Worm (Caenorhabditis elegans) whole organism, L4 larva: ENCODE data around the gene fos-1.
A peak's percentile ranks its signal among the peaks of the same experiment; 100 is the strongest.

ENCODE experiments used
- D1046.2 ChIP-seq: fragments of 200-800 bp; sonication (Bioruptor generic); IDR thresholded peaks from 2 replicates; pipeline ENCODE4 v1.3.6; 2022; ENCODE audit warnings: missing genetic modification characterization, missing compliant biosample characterization
- F10B5.3 ChIP-seq: sonication (generic microtip); optimal IDR thresholded peaks from 2 replicates; lab custom pipeline; 2016; ENCODE audit warnings: mild to moderate bottlenecking, missing genetic modification characterization, missing compliant biosample characterization
- F37D6.2 ChIP-seq: sonication (generic microtip); optimal IDR thresholded peaks from 2 replicates; lab custom pipeline; 2016; ENCODE audit warnings: mild to moderate bottlenecking, missing genetic modification characterization, missing compliant biosample characterization
- F44E2.7 ChIP-seq: fragments of 200-800 bp; sonication (Bioruptor generic); IDR thresholded peaks from 2 replicates; pipeline ENCODE4 v2.1.2; 2022; ENCODE audit warnings: missing genetic modification characterization, missing compliant biosample characterization
- R02D3.7 ChIP-seq: fragments of 150-350 bp; sonication (generic microtip); optimal IDR thresholded peaks from 3 replicates; lab custom pipeline; 2014; ENCODE audit warnings: missing biosample characterization, missing genetic modification characterization
- T20F7.1 ChIP-seq: fragments of 200-800 bp; sonication (Bioruptor generic); optimal IDR thresholded peaks from 2 replicates; lab custom pipeline; 2018; ENCODE audit warnings: mild to moderate bottlenecking, missing genetic modification characterization, missing compliant biosample characterization
- Y5F2A.4 ChIP-seq: fragments of 200-800 bp; sonication (Bioruptor generic); optimal IDR thresholded peaks from 2 replicates; lab custom pipeline; 2018; ENCODE audit warnings: mild to moderate bottlenecking, missing genetic modification characterization, missing compliant biosample characterization
- Y75B8A.6 ChIP-seq: fragments of 200-800 bp; sonication (Bioruptor generic); IDR thresholded peaks from 2 replicates; pipeline ENCODE4 v1.3.6; 2022; ENCODE audit warnings: missing genetic modification reagents, missing genetic modification characterization, missing compliant biosample characterization
- ZK337.2 ChIP-seq: fragments of 200-800 bp; sonication (Bioruptor generic); IDR thresholded peaks from 2 replicates; pipeline ENCODE4 v1.3.6; 2022; ENCODE audit warnings: missing genetic modification reagents, missing genetic modification characterization, missing compliant biosample characterization
- aly-2 ChIP-seq: sonication (generic microtip); optimal IDR thresholded peaks from 2 replicates; lab custom pipeline; 2018; ENCODE audit warnings: missing biosample characterization, missing genetic modification characterization
- ama-1 ChIP-seq: fragments of 150-350 bp; optimal IDR thresholded peaks from 2 replicates; lab custom pipeline; 2014; ENCODE audit warnings: inconsistent platforms, mixed read lengths
- arid-1 ChIP-seq: fragments of 200-800 bp; sonication (Bioruptor generic); conservative IDR thresholded peaks from 2 replicates; pipeline ENCODE4 v1.3.6; 2022; ENCODE audit warnings: missing genetic modification reagents, missing genetic modification characterization, missing compliant biosample characterization
- attf-4 ChIP-seq: sonication (generic microtip); optimal IDR thresholded peaks from 3 replicates; lab custom pipeline; 2017; ENCODE audit warnings: missing biosample characterization, missing genetic modification characterization
- ceh-44 ChIP-seq: fragments of 200-800 bp; sonication (Bioruptor generic); IDR thresholded peaks from 2 replicates; pipeline ENCODE4 v1.3.6; 2022; ENCODE audit warnings: missing genetic modification reagents, missing genetic modification characterization, missing compliant biosample characterization
- ctbp-1 ChIP-seq: fragments of 200-800 bp; sonication (Bioruptor generic); IDR thresholded peaks from 2 replicates; pipeline ENCODE4 v1.3.6; 2022; ENCODE audit warnings: missing genetic modification reagents, missing genetic modification characterization, missing compliant biosample characterization
- daf-19 ChIP-seq: fragments of 200-800 bp; sonication (Bioruptor generic); conservative IDR thresholded peaks from 2 replicates; pipeline ENCODE4 v1.3.6; 2022; ENCODE audit warnings: missing genetic modification characterization, missing compliant biosample characterization
- daf-8 ChIP-seq: fragments of 200-800 bp; sonication (Bioruptor generic); IDR thresholded peaks from 2 replicates; pipeline ENCODE4 v1.3.6; 2022; ENCODE audit warnings: missing genetic modification characterization, missing compliant biosample characterization
- dmd-8 ChIP-seq: fragments of 200-800 bp; sonication (Bioruptor generic); IDR thresholded peaks from 2 replicates; pipeline ENCODE4 v1.3.6; 2022; ENCODE audit warnings: missing genetic modification characterization, missing compliant biosample characterization
- dmd-9 ChIP-seq: fragments of 200-800 bp; sonication (Bioruptor generic); IDR thresholded peaks from 2 replicates; pipeline ENCODE4 v1.3.6; 2022; ENCODE audit warnings: missing genetic modification reagents, missing genetic modification characterization, missing compliant biosample characterization
- dve-1 ChIP-seq: sonication (generic microtip); optimal IDR thresholded peaks from 2 replicates; lab custom pipeline; 2017; ENCODE audit warnings: antibody characterized with exemption, mild to moderate bottlenecking, missing genetic modification characterization, missing compliant biosample characterization; ENCODE audit not compliant: insufficient read depth
- fos-1 ChIP-seq: fragments of 150-350 bp; optimal IDR thresholded peaks from 2 replicates; lab custom pipeline; 2014; ENCODE audit warnings: missing biosample characterization, missing genetic modification characterization
- gei-8 ChIP-seq: fragments of 200-800 bp; sonication (Bioruptor generic); optimal IDR thresholded peaks from 2 replicates; lab custom pipeline; 2018; ENCODE audit warnings: mild to moderate bottlenecking, missing genetic modification characterization, missing compliant biosample characterization
- hmg-1.1 ChIP-seq: fragments of 200-800 bp; sonication (Bioruptor generic); IDR thresholded peaks from 2 replicates; pipeline ENCODE4 v1.3.6; 2022; ENCODE audit warnings: missing genetic modification reagents, missing genetic modification characterization, missing compliant biosample characterization
- lim-7 ChIP-seq: fragments of 200-800 bp; sonication (Bioruptor generic); IDR thresholded peaks from 2 replicates; pipeline ENCODE4 v1.3.6; 2022; ENCODE audit warnings: missing genetic modification characterization, missing compliant biosample characterization
- lin-1 ChIP-seq: fragments of 200-800 bp; sonication (Bioruptor generic); IDR thresholded peaks from 2 replicates; pipeline ENCODE4 v1.3.6; 2022; ENCODE audit warnings: missing genetic modification reagents, missing genetic modification characterization, missing compliant biosample characterization
- lin-15B ChIP-seq: fragments of 150-350 bp; sonication (generic microtip); optimal IDR thresholded peaks from 3 replicates; lab custom pipeline; 2014; ENCODE audit warnings: missing biosample characterization, missing genetic modification characterization
- lin-38 ChIP-seq: fragments of 200-800 bp; sonication (Bioruptor generic); IDR thresholded peaks from 2 replicates; pipeline ENCODE4 v1.3.6; 2022; ENCODE audit warnings: missing genetic modification reagents, missing genetic modification characterization, missing compliant biosample characterization
- lin-39 ChIP-seq: fragments of 150-350 bp; optimal IDR thresholded peaks from 2 replicates; lab custom pipeline; 2014; ENCODE audit warnings: missing biosample characterization, missing genetic modification reagents, missing genetic modification characterization
- lir-3 ChIP-seq: sonication (generic microtip); optimal IDR thresholded peaks from 2 replicates; lab custom pipeline; 2016; ENCODE audit warnings: mild to moderate bottlenecking, missing genetic modification characterization, missing compliant biosample characterization
- lsy-2 ChIP-seq, 2 experiments: fragments of 150-350 bp in 1 of 2; sonication (generic microtip) in 1 of 2; optimal IDR thresholded peaks; 2 replicates each; lab custom pipeline; 2014 to 2017; ENCODE audit warnings: missing biosample characterization in 2 of 2, missing genetic modification characterization in 2 of 2
- madf-5 ChIP-seq, 2 experiments: fragments of 200-800 bp; sonication (Bioruptor generic); IDR thresholded peaks; 2 replicates each; pipeline ENCODE4 v1.3.6; 2022; ENCODE audit warnings: missing compliant biosample characterization in 2 of 2, missing genetic modification characterization in 2 of 2
- madf-9 ChIP-seq: fragments of 200-800 bp; sonication (Bioruptor generic); conservative IDR thresholded peaks from 2 replicates; pipeline ENCODE4 v1.3.6; 2022; ENCODE audit warnings: missing genetic modification reagents, missing genetic modification characterization, missing compliant biosample characterization
- mdl-1 ChIP-seq, 2 experiments: fragments of 150-350 bp in 1 of 2; sonication (generic microtip) in 1 of 2; optimal IDR thresholded peaks; 2 replicates each; lab custom pipeline; 2014 to 2017; ENCODE audit warnings: missing biosample characterization in 2 of 2, missing genetic modification characterization in 2 of 2
- mes-2 ChIP-seq: sonication (generic microtip); optimal IDR thresholded peaks from 2 replicates; lab custom pipeline; 2016; ENCODE audit warnings: missing genotype, mild to moderate bottlenecking, missing genetic modification characterization, missing compliant biosample characterization; ENCODE audit not compliant: poor library complexity, severe bottlenecking
- nhr-25 ChIP-seq: sonication (generic microtip); optimal IDR thresholded peaks from 2 replicates; lab custom pipeline; 2017; ENCODE audit warnings: missing genetic modification characterization, mild to moderate bottlenecking, missing compliant biosample characterization, antibody characterized with exemption, moderate library complexity, borderline replicate concordance; ENCODE audit not compliant: insufficient read depth
- nhr-28 ChIP-seq: fragments of 150-350 bp; optimal IDR thresholded peaks from 2 replicates; lab custom pipeline; 2014; ENCODE audit warnings: missing biosample characterization, missing genetic modification characterization
- nhr-6 ChIP-seq: fragments of 150-350 bp; optimal IDR thresholded peaks from 2 replicates; lab custom pipeline; 2014; ENCODE audit warnings: missing biosample characterization, missing genetic modification characterization
- nhr-77 ChIP-seq: fragments of 150-350 bp; optimal IDR thresholded peaks from 2 replicates; lab custom pipeline; 2014; ENCODE audit warnings: missing biosample characterization, missing genetic modification characterization
- pha-4 ChIP-seq, 2 experiments: fragments of 150-350 bp in 1 of 2; fragments of 200-800 bp in 1 of 2; sonication (Bioruptor generic) in 1 of 2; IDR thresholded peaks in 1 of 2; optimal IDR thresholded peaks in 1 of 2; 2 replicates each; pipeline versions ENCODE4 v1.3.6 to Lab custom; 2014 to 2022; ENCODE audit warnings: missing genetic modification characterization in 2 of 2, missing genetic modification reagents in 2 of 2, missing biosample characterization in 1 of 2, missing compliant biosample characterization in 1 of 2
- pqm-1 ChIP-seq: sonication (generic microtip); optimal IDR thresholded peaks from 2 replicates; lab custom pipeline; 2017; ENCODE audit warnings: missing biosample characterization, missing genetic modification characterization
- sdz-12 ChIP-seq: fragments of 200-800 bp; sonication (Bioruptor generic); optimal IDR thresholded peaks from 2 replicates; lab custom pipeline; 2018; ENCODE audit warnings: mild to moderate bottlenecking, missing genetic modification characterization, missing compliant biosample characterization
- set-16 ChIP-seq: fragments of 200-800 bp; sonication (Bioruptor generic); IDR thresholded peaks from 2 replicates; pipeline ENCODE4 v1.3.6; 2022; ENCODE audit warnings: missing genetic modification reagents, missing genetic modification characterization, missing compliant biosample characterization
- snpc-1.2 ChIP-seq: fragments of 200-800 bp; sonication (Bioruptor generic); IDR thresholded peaks from 2 replicates; pipeline ENCODE4 v1.3.6; 2022; ENCODE audit warnings: missing genetic modification reagents, missing genetic modification characterization, missing compliant biosample characterization
- spr-1 ChIP-seq: sonication (generic microtip); optimal IDR thresholded peaks from 2 replicates; lab custom pipeline; 2016; ENCODE audit warnings: mild to moderate bottlenecking, missing genetic modification characterization, missing compliant biosample characterization
- spr-3 ChIP-seq: fragments of 200-800 bp; sonication (Bioruptor generic); optimal IDR thresholded peaks from 2 replicates; lab custom pipeline; 2018; ENCODE audit warnings: mild to moderate bottlenecking, missing genetic modification characterization, missing compliant biosample characterization
- tag-97 ChIP-seq: fragments of 200-800 bp; sonication (Bioruptor generic); IDR thresholded peaks from 2 replicates; pipeline ENCODE4 v1.3.6; 2022; ENCODE audit warnings: missing genetic modification characterization, missing compliant biosample characterization
- unc-130 ChIP-seq: sonication (generic microtip); optimal IDR thresholded peaks from 2 replicates; lab custom pipeline; 2016; ENCODE audit warnings: missing genetic modification reagents, missing genetic modification characterization, missing compliant biosample characterization
- vab-7 ChIP-seq: fragments of 200-800 bp; sonication (Bioruptor generic); IDR thresholded peaks from 2 replicates; pipeline ENCODE4 v1.3.6; 2022; ENCODE audit warnings: missing genetic modification reagents, missing genetic modification characterization, missing compliant biosample characterization
- zfp-3 ChIP-seq: fragments of 200-800 bp; sonication (Bioruptor generic); conservative IDR thresholded peaks from 2 replicates; pipeline ENCODE4 v1.3.6; 2022; ENCODE audit warnings: missing genetic modification reagents, missing genetic modification characterization, missing compliant biosample characterization
- zip-11 ChIP-seq: fragments of 200-800 bp; sonication (Bioruptor generic); IDR thresholded peaks from 2 replicates; pipeline ENCODE4 v1.3.6; 2022; ENCODE audit warnings: missing genetic modification characterization, missing compliant biosample characterization
- ztf-7 ChIP-seq: fragments of 150-350 bp; optimal IDR thresholded peaks from 2 replicates; lab custom pipeline; 2014; ENCODE audit warnings: missing biosample characterization, missing genetic modification characterization

The fos-1 gene

ce11 chrV:6053188-6053687 is 49.8 kb downstream of the fos-1 start, which contains the start of gene seip-1 (continued):
- TF ChIP-seq ZK337.2 (GFP tag; lab: Robert Waterston, UW): no peak
- TF ChIP-seq D1046.2 (GFP tag; lab: Robert Waterston, UW): no peak
- no peak for TF ChIP-seq tag-97
- TF ChIP-seq mdl-1 (tag; optimal IDR thresholded peaks at IDR 0.05; lab: Kevin White, UChicago): peak in 1 of 2 experiments; percentile 73
- TF ChIP-seq dve-1 (tag; lab: Kevin White, UChicago): peak; percentile 87
- peak; percentile 5 for TF ChIP-seq ama-1 (lab: Kevin White, UChicago)
- no peak for TF ChIP-seq madf-5 (GFP tag; IDR thresholded peaks at IDR 0.05; lab: Robert Waterston, UW)
- no peak for TF ChIP-seq ceh-44 (GFP tag; lab: Robert Waterston, UW)
- TF ChIP-seq ctbp-1 (GFP tag; lab: Robert Waterston, UW): peak; percentile 71
- TF ChIP-seq ztf-7 (tag; lab: Kevin White, UChicago): no peak
- no peak for TF ChIP-seq dmd-9 (GFP tag; lab: Robert Waterston, UW)
- no peak for TF ChIP-seq R02D3.7 (tag; lab: Kevin White, UChicago)
- TF ChIP-seq nhr-77 (tag; lab: Kevin White, UChicago): peak; percentile 96
- peak; percentile 71 for TF ChIP-seq nhr-6 (tag; lab: Kevin White, UChicago)
- TF ChIP-seq lim-7: no peak
- TF ChIP-seq hmg-1.1 (GFP tag; lab: Robert Waterston, UW): no peak; the same call in 1 of the 2 replicates
- TF ChIP-seq unc-130: peak; percentile 14
- TF ChIP-seq F10B5.3 (tag; lab: Kevin White, UChicago): no peak
- TF ChIP-seq gei-8 (GFP tag; lab: Kevin White, UChicago): no peak
- no peak for TF ChIP-seq madf-9
- no peak for TF ChIP-seq lir-3
- peak; percentile 90 for TF ChIP-seq mes-2 (tag; lab: Kevin White, UChicago)
- no peak for TF ChIP-seq spr-3 (GFP tag; lab: Kevin White, UChicago)
- no peak for TF ChIP-seq fos-1 (tag; lab: Kevin White, UChicago)
- no peak for TF ChIP-seq zip-11 (GFP tag; lab: Robert Waterston, UW)
- peak; percentile 29 for TF ChIP-seq nhr-25
- TF ChIP-seq arid-1 (GFP tag; lab: Robert Waterston, UW): 0 out of 2 replicates have a peak, but pooled peaks have one; percentile 8
- peak; percentile 37 for TF ChIP-seq F37D6.2 (tag; lab: Kevin White, UChicago)
- TF ChIP-seq F44E2.7 (GFP tag; lab: Robert Waterston, UW): no peak
- no peak for TF ChIP-seq Y5F2A.4 (GFP tag; lab: Kevin White, UChicago)
- TF ChIP-seq zfp-3 (GFP tag; lab: Robert Waterston, UW): no peak
- no peak for TF ChIP-seq dmd-8 (GFP tag; lab: Robert Waterston, UW)
- peak; percentile 46 for TF ChIP-seq pqm-1 (tag; lab: Kevin White, UChicago)
- TF ChIP-seq attf-4: no peak
- TF ChIP-seq pha-4 (GFP tag; IDR thresholded peaks at IDR 0.05; lab: Robert Waterston, UW): no peak; the same call in 1 of the 2 replicates
- TF ChIP-seq pha-4 (tag; optimal IDR thresholded peaks at IDR 0.05; lab: Kevin White, UChicago): peak; percentile 90
- peak; percentile 85 for TF ChIP-seq nhr-28 (tag; lab: Kevin White, UChicago)
- no peak for TF ChIP-seq daf-19
- peak; percentile 94 for TF ChIP-seq lin-1 (GFP tag; lab: Robert Waterston, UW)
- TF ChIP-seq aly-2 (tag; lab: Kevin White, UChicago): no peak
- no peak for TF ChIP-seq sdz-12 (GFP tag; lab: Kevin White, UChicago)
- no peak for TF ChIP-seq lin-15B (tag; lab: Kevin White, UChicago)
- TF ChIP-seq T20F7.1 (GFP tag; lab: Kevin White, UChicago): peak; percentile 78
- no peak for TF ChIP-seq snpc-1.2 (GFP tag; lab: Robert Waterston, UW)
- no peak for TF ChIP-seq set-16 (GFP tag; lab: Robert Waterston, UW)
- TF ChIP-seq lsy-2 (tag; optimal IDR thresholded peaks at IDR 0.05; lab: Kevin White, UChicago): peak; percentile 24 to 91
- TF ChIP-seq spr-1 (tag; lab: Kevin White, UChicago): no peak
- TF ChIP-seq Y75B8A.6 (GFP tag; lab: Robert Waterston, UW): no peak
- no peak for TF ChIP-seq daf-8
- TF ChIP-seq vab-7 (GFP tag; lab: Robert Waterston, UW): no peak
- TF ChIP-seq lin-38 (GFP tag; lab: Robert Waterston, UW): peak; percentile 96
- TF ChIP-seq lin-39 (tag; lab: Kevin White, UChicago): no peak
